Fruit fly (Drosophila melanogaster) whole organism, embryonic: ENCODE results near the gene dsx.

Experiments
- Antp ChIP-seq: fragments of 200-800 bp; sonication (Bioruptor generic); optimal IDR thresholded peaks from 3 replicates; lab custom pipeline; 2016; ENCODE audit warnings: missing biosample characterization, missing genetic modification characterization
- Bgb ChIP-seq: fragments of 200-800 bp; sonication (Bioruptor generic); IDR thresholded peaks from 2 replicates; pipeline ENCODE4 v1.3.6; 2022; ENCODE audit warnings: missing biosample characterization, missing genetic modification characterization; ENCODE audit not compliant: partially characterized antibody
- CG10267 ChIP-seq: fragments of 200-800 bp; sonication (Bioruptor generic); optimal IDR thresholded peaks from 2 replicates; lab custom pipeline; 2018; ENCODE audit warnings: missing biosample characterization, mild to moderate bottlenecking, missing genetic modification characterization, moderate library complexity
- CG10431 ChIP-seq: fragments of 200-800 bp; sonication (Bioruptor generic); optimal IDR thresholded peaks from 3 replicates; lab custom pipeline; 2018; ENCODE audit warnings: missing biosample characterization, mild to moderate bottlenecking, missing genetic modification characterization
- CG10543 ChIP-seq: fragments of 200-800 bp; sonication (Bioruptor generic); optimal IDR thresholded peaks from 3 replicates; lab custom pipeline; 2017; ENCODE audit warnings: missing biosample characterization, mild to moderate bottlenecking, missing genetic modification characterization, moderate library complexity
- CG10979 ChIP-seq: fragments of 200-800 bp; sonication (Bioruptor generic); optimal IDR thresholded peaks from 2 replicates; lab custom pipeline; 2018; ENCODE audit warnings: missing biosample characterization, mild to moderate bottlenecking, missing genetic modification characterization, moderate library complexity
- CG12155 ChIP-seq: fragments of 200-800 bp; sonication (Bioruptor generic); optimal IDR thresholded peaks from 3 replicates; lab custom pipeline; 2016; ENCODE audit warnings: missing biosample characterization, missing genetic modification characterization
- CG1233 ChIP-seq: fragments of 200-800 bp; sonication (Bioruptor generic); optimal IDR thresholded peaks from 4 replicates; lab custom pipeline; 2018; ENCODE audit warnings: missing biosample characterization, mild to moderate bottlenecking, missing genetic modification characterization
- CG15696 ChIP-seq: fragments of 200-800 bp; sonication (Bioruptor generic); optimal IDR thresholded peaks from 2 replicates; lab custom pipeline; 2019; ENCODE audit warnings: missing biosample characterization, mild to moderate bottlenecking, missing genetic modification characterization, moderate library complexity
- CG17385 ChIP-seq: fragments of 200-800 bp; sonication (Bioruptor generic); optimal IDR thresholded peaks from 3 replicates; lab custom pipeline; 2018; ENCODE audit warnings: missing biosample characterization, mild to moderate bottlenecking, missing genetic modification characterization
- CG1832 ChIP-seq: fragments of 200-800 bp; sonication (Bioruptor generic); optimal IDR thresholded peaks from 2 replicates; lab custom pipeline; 2017; ENCODE audit warnings: missing biosample characterization, mild to moderate bottlenecking, missing genetic modification characterization, inconsistent platforms
- CG2120 ChIP-seq: fragments of 200-800 bp; sonication (Bioruptor generic); optimal IDR thresholded peaks from 3 replicates; lab custom pipeline; 2016; ENCODE audit warnings: missing biosample characterization, missing genetic modification characterization
- CG3847 ChIP-seq: fragments of 200-800 bp; sonication (Bioruptor generic); IDR thresholded peaks from 2 replicates; pipeline ENCODE4 v1.3.6; 2022; ENCODE audit warnings: missing biosample characterization, missing genetic modification characterization
- CG6654 ChIP-seq: fragments of 200-800 bp; sonication (Bioruptor generic); optimal IDR thresholded peaks from 2 replicates; lab custom pipeline; 2017; ENCODE audit warnings: missing biosample characterization, mild to moderate bottlenecking, missing genetic modification characterization
- CG7928 ChIP-seq: fragments of 200-800 bp; sonication (Bioruptor generic); optimal IDR thresholded peaks from 2 replicates; lab custom pipeline; 2017; ENCODE audit warnings: missing biosample characterization, mild to moderate bottlenecking, missing genetic modification characterization
- CG8924 ChIP-seq: fragments of 200-800 bp; optimal IDR thresholded peaks from 3 replicates; lab custom pipeline; 2019; ENCODE audit warnings: missing biosample characterization, mild to moderate bottlenecking, missing genetic modification characterization, moderate library complexity
- CG9932 ChIP-seq: fragments of 200-800 bp; sonication (Bioruptor generic); IDR thresholded peaks from 2 replicates; pipeline ENCODE4 v1.3.6; 2022; ENCODE audit warnings: missing biosample characterization, missing genetic modification characterization
- CTCF ChIP-seq: fragments of 200-800 bp; sonication (Bioruptor generic); optimal IDR thresholded peaks from 2 replicates; lab custom pipeline; 2017; ENCODE audit warnings: missing biosample characterization, mild to moderate bottlenecking, missing genetic modification characterization, moderate library complexity
- Dad ChIP-seq: fragments of 200-800 bp; sonication (Bioruptor generic); optimal IDR thresholded peaks from 3 replicates; lab custom pipeline; 2016; ENCODE audit warnings: missing biosample characterization, missing genetic modification characterization
- Fer1 ChIP-seq: fragments of 200-800 bp; sonication (Bioruptor generic); optimal IDR thresholded peaks from 2 replicates; lab custom pipeline; 2017; ENCODE audit warnings: missing biosample characterization, mild to moderate bottlenecking, missing genetic modification characterization
- MESR4 ChIP-seq: fragments of 200-800 bp; sonication (Bioruptor generic); optimal IDR thresholded peaks from 2 replicates; lab custom pipeline; 2018; ENCODE audit warnings: missing biosample characterization, mild to moderate bottlenecking, missing genetic modification characterization, moderate library complexity
- Mad ChIP-seq: fragments of 200-800 bp; sonication (Bioruptor generic); optimal IDR thresholded peaks from 2 replicates; lab custom pipeline; 2016; ENCODE audit warnings: missing biosample characterization, missing genetic modification characterization
- Med ChIP-seq: fragments of 200-800 bp; sonication (Bioruptor generic); peaks from one replicate; lab custom pipeline; 2016; ENCODE audit warnings: missing biosample characterization, missing genetic modification characterization, mild to moderate bottlenecking, inconsistent platforms, moderate library complexity
- Oli ChIP-seq: fragments of 200-800 bp; sonication (Bioruptor generic); optimal IDR thresholded peaks from 2 replicates; lab custom pipeline; 2018; ENCODE audit warnings: missing biosample characterization, mild to moderate bottlenecking, missing genetic modification characterization, moderate library complexity
- Ptx1 ChIP-seq: fragments of 200-800 bp; sonication (Bioruptor generic); IDR thresholded peaks from 2 replicates; pipeline ENCODE4 v1.3.6; 2022; ENCODE audit warnings: missing biosample characterization, missing genetic modification characterization
- Rfx ChIP-seq: fragments of 200-800 bp; sonication (Bioruptor generic); IDR thresholded peaks from 2 replicates; pipeline ENCODE4 v1.3.6; 2022; ENCODE audit warnings: missing biosample characterization, missing genetic modification characterization
- Rx ChIP-seq: fragments of 200-800 bp; sonication (Bioruptor generic); IDR thresholded peaks from 2 replicates; pipeline ENCODE4 v1.3.6; 2022; ENCODE audit warnings: missing biosample characterization, missing genetic modification characterization
- Spps ChIP-seq: fragments of 200-800 bp; sonication (Bioruptor generic); optimal IDR thresholded peaks from 2 replicates; lab custom pipeline; 2018; ENCODE audit warnings: missing biosample characterization, mild to moderate bottlenecking, missing genetic modification characterization
- crol ChIP-seq: fragments of 200-800 bp; sonication (Bioruptor generic); IDR thresholded peaks from 2 replicates; pipeline ENCODE4 v1.3.6; 2022; ENCODE audit warnings: missing biosample characterization, missing genetic modification characterization
- crp ChIP-seq, 2 experiments: fragments of 200-800 bp; sonication (Bioruptor generic); optimal IDR thresholded peaks; 2 replicates in 1 of 2; 3 replicates in 1 of 2; lab custom pipeline; 2017; ENCODE audit warnings: missing biosample characterization in 2 of 2, missing genetic modification characterization in 2 of 2, mild to moderate bottlenecking in 1 of 2, moderate library complexity in 1 of 2
- grau ChIP-seq: fragments of 200-800 bp; optimal IDR thresholded peaks from 3 replicates; lab custom pipeline; 2019; ENCODE audit warnings: missing biosample characterization, mild to moderate bottlenecking, missing genetic modification characterization, moderate library complexity
- hbn ChIP-seq: fragments of 200-800 bp; sonication (Bioruptor generic); IDR thresholded peaks from 2 replicates; pipeline ENCODE4 v1.3.6; 2022; ENCODE audit warnings: missing biosample characterization, missing genetic modification characterization; ENCODE audit not compliant: partially characterized antibody
- inv ChIP-seq: fragments of 200-800 bp; sonication (Bioruptor generic); IDR thresholded peaks from 2 replicates; pipeline ENCODE4 v1.3.6; 2022; ENCODE audit warnings: missing biosample characterization, missing genetic modification characterization; ENCODE audit not compliant: partially characterized antibody
- jing ChIP-seq: fragments of 200-800 bp; sonication (Bioruptor generic); optimal IDR thresholded peaks from 2 replicates; lab custom pipeline; 2018; ENCODE audit warnings: missing biosample characterization, mild to moderate bottlenecking, missing genetic modification characterization
- kah ChIP-seq: fragments of 200-800 bp; sonication (Bioruptor generic); optimal IDR thresholded peaks from 2 replicates; lab custom pipeline; 2018; ENCODE audit warnings: missing biosample characterization, mild to moderate bottlenecking, missing genetic modification characterization
- klu ChIP-seq: fragments of 200-800 bp; sonication (Bioruptor generic); IDR thresholded peaks from 2 replicates; pipeline ENCODE4 v1.3.6; 2022; ENCODE audit warnings: missing biosample characterization, missing genetic modification characterization
- kni ChIP-seq: fragments of 200-800 bp; sonication (Bioruptor generic); optimal IDR thresholded peaks from 3 replicates; lab custom pipeline; 2017; ENCODE audit warnings: mild to moderate bottlenecking, missing biosample characterization, missing genetic modification reagents, missing genetic modification characterization
- lab ChIP-seq: fragments of 200-800 bp; sonication (Bioruptor generic); optimal IDR thresholded peaks from 3 replicates; lab custom pipeline; 2017; ENCODE audit warnings: missing biosample characterization, missing genetic modification characterization, mild to moderate bottlenecking, moderate library complexity, missing genetic modification reagents
- mirr ChIP-seq: fragments of 200-800 bp; sonication (Bioruptor generic); optimal IDR thresholded peaks from 3 replicates; lab custom pipeline; 2018; ENCODE audit warnings: missing biosample characterization, mild to moderate bottlenecking, missing genetic modification characterization
- nmo ChIP-seq: fragments of 200-800 bp; sonication (Bioruptor generic); optimal IDR thresholded peaks from 2 replicates; lab custom pipeline; 2018; ENCODE audit warnings: missing biosample characterization, mild to moderate bottlenecking, missing genetic modification characterization, moderate library complexity
- pho ChIP-seq: fragments of 200-800 bp; sonication (Bioruptor generic); optimal IDR thresholded peaks from 2 replicates; lab custom pipeline; 2016; ENCODE audit warnings: missing biosample characterization, missing genetic modification characterization
- phol ChIP-seq: fragments of 200-800 bp; sonication (Bioruptor generic); optimal IDR thresholded peaks from 3 replicates; lab custom pipeline; 2018; ENCODE audit warnings: missing biosample characterization, mild to moderate bottlenecking, missing genetic modification characterization, moderate library complexity
- sens ChIP-seq: fragments of 200-800 bp; sonication (Bioruptor generic); peaks from one replicate; lab custom pipeline; 2016; ENCODE audit warnings: missing biosample characterization, missing genetic modification characterization
- sim ChIP-seq: fragments of 200-800 bp; sonication (Bioruptor generic); IDR thresholded peaks from 2 replicates; pipeline ENCODE4 v1.3.6; 2022; ENCODE audit warnings: missing biosample characterization, missing genetic modification characterization
- slbo ChIP-seq: fragments of 200-800 bp; sonication (Bioruptor generic); IDR thresholded peaks from 2 replicates; pipeline ENCODE4 v1.3.6; 2022; ENCODE audit warnings: missing biosample characterization, missing genetic modification characterization
- ssp ChIP-seq: fragments of 200-800 bp; sonication (Bioruptor generic); IDR thresholded peaks from 2 replicates; pipeline ENCODE4 v1.3.6; 2022; ENCODE audit warnings: missing biosample characterization, missing genetic modification characterization
- stwl ChIP-seq: fragments of 200-800 bp; sonication (Bioruptor generic); optimal IDR thresholded peaks from 3 replicates; lab custom pipeline; 2018; ENCODE audit warnings: missing biosample characterization, mild to moderate bottlenecking, missing genetic modification characterization, moderate library complexity
- tll ChIP-seq, 2 experiments: fragments of 200-800 bp in 1 of 2; fragments of >200 bp in 1 of 2; sonication (Bioruptor generic) in 1 of 2; optimal IDR thresholded peaks; 2 replicates each; lab custom pipeline; 2017 to 2019; ENCODE audit warnings: missing biosample characterization in 2 of 2, missing genetic modification characterization in 2 of 2, mild to moderate bottlenecking in 1 of 2, moderate library complexity in 1 of 2
- tup ChIP-seq: fragments of 200-800 bp; sonication (Bioruptor generic); optimal IDR thresholded peaks from 2 replicates; lab custom pipeline; 2016; ENCODE audit warnings: missing biosample characterization, mild to moderate bottlenecking, missing genetic modification characterization, moderate library complexity
- unpg ChIP-seq: fragments of 200-800 bp; sonication (Bioruptor generic); optimal IDR thresholded peaks from 3 replicates; lab custom pipeline; 2018; ENCODE audit warnings: missing biosample characterization, mild to moderate bottlenecking, missing genetic modification characterization, moderate library complexity

The dsx gene

DNA sequence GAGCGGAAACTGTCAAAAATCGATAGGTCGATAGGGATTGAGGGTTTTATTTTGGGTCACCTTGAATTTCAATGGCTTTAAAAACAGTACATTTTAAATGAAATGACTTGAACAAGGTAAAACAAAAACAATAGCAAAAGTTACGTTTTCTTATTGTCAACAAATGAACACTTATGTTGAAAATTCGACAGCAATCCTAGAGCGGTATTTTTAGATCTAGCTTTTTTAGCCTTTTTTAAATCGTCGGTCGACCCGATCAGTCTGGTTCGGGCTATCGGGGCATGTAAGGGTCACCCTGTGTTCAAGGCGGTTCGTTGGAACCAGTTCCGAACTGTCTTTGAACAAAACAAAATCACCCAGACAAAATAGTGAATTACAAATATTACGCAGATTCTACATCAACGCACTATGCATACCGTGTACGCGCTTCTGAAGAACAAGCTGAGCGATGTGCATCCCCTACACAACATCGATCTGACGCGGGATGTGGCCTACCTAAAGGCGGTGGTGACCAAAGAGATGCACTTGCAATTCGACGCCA lies 41.9 kb upstream of the dsx start, which contains the start of the genes CG11052 and CG3223 (continued):
- TF ChIP-seq Antp (peak; percentile 4), jing (GFP tag; lab: Kevin White, UChicago) (no peak), Oli (tag; lab: Kevin White, UChicago) (no peak), nmo (GFP tag; lab: Kevin White, UChicago) (peak; percentile 21), CG12155 (GFP tag; lab: Kevin White, UChicago) (peak; percentile 4), grau (tag; lab: Kevin White, UChicago) (peak; percentile 32), CG17385 (GFP tag; lab: Kevin White, UChicago) (peak; percentile 15), CG6654 (no peak), crp (GFP tag; optimal IDR thresholded peaks at IDR 0.05; lab: Kevin White, UChicago) (peak in 1 of 2 experiments; percentile 9), Bgb (GFP tag; lab: Robert Waterston, UW) (peak; percentile 68), CG1233 (GFP tag; lab: Kevin White, UChicago) (peak; percentile 36), tll (GFP tag; optimal IDR thresholded peaks at IDR 0.05; lab: Kevin White, UChicago) (no peak), CG10431 (peak; percentile 17), CG10543 (GFP tag; lab: Kevin White, UChicago) (peak; percentile 6), CTCF (peak; percentile 20), Med (GFP tag; lab: Kevin White, UChicago) (peak; percentile 89), CG10267 (peak; percentile 51), Rx (GFP tag; lab: Robert Waterston, UW) (no peak), hbn (GFP tag; lab: Robert Waterston, UW) (0 out of 2 replicates have a peak, but pooled peaks have one; percentile 33), kah (no peak), stwl (peak; percentile 58), Mad (GFP tag; lab: Kevin White, UChicago) (no peak), tup (GFP tag; lab: Kevin White, UChicago) (no peak), sens (GFP tag; lab: Kevin White, UChicago) (peak; percentile 74), crol (GFP tag; lab: Robert Waterston, UW) (no peak), Ptx1 (GFP tag; lab: Robert Waterston, UW) (no peak), klu (GFP tag; lab: Robert Waterston, UW) (no peak), CG10979 (tag; lab: Kevin White, UChicago) (peak; percentile 1), CG1832 (GFP tag; lab: Kevin White, UChicago) (no peak), unpg (GFP tag; lab: Kevin White, UChicago) (no peak), CG3847 (peak; percentile 13; the same call in 1 of the 2 replicates), CG15696 (tag; lab: Kevin White, UChicago) (peak; percentile 8), mirr (GFP tag; lab: Kevin White, UChicago) (peak; percentile 10), CG8924 (tag; lab: Kevin White, UChicago) (no peak), Fer1 (GFP tag; lab: Kevin White, UChicago) (peak; percentile 44), inv (GFP tag; lab: Robert Waterston, UW) (peak; percentile 12; the same call in 1 of the 2 replicates), CG7928 (GFP tag; lab: Kevin White, UChicago) (no peak), ssp (GFP tag; lab: Robert Waterston, UW) (no peak), CG9932 (GFP tag; lab: Robert Waterston, UW) (peak; percentile 69), CG2120 (peak; percentile 50), kni (GFP tag; lab: Kevin White, UChicago) (peak; percentile 21), slbo (GFP tag; lab: Robert Waterston, UW) (peak; percentile 58; the same call in 1 of the 2 replicates), lab (GFP tag; lab: Kevin White, UChicago) (no peak), MESR4 (GFP tag; lab: Kevin White, UChicago) (peak; percentile 70), Rfx (peak; percentile 55; the same call in 1 of the 2 replicates), phol (peak; percentile 22), Dad (GFP tag; lab: Kevin White, UChicago) (no peak), pho (GFP tag; lab: Kevin White, UChicago) (peak; percentile 29), sim (no peak), Spps (tag; lab: Kevin White, UChicago) (no peak)
